Fruit fly (Drosophila melanogaster): ENCODE data around the gene und.

DNA sequence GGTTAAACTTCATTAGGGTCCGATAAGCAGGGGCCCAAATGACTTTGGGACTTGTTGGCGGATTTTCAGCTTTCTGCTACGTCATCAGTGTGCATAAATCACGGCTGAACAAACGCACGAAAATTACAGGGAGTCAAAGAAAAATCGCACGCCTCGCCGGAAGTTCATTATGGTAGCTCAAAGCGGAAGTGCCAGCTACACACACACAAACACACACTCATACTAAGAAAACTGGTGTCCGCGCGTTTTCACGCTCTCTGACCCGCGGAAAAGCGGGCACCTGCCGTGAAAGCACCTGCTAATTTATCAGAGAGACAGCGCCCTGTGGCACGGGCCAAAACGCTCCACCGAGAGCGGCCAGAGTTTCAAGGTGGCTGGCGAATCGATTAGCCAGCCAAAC lies 25.8 kb upstream of the und start:
- no peak for TF ChIP-seq Blimp-1 (GFP tag; optimal IDR thresholded peaks at IDR 0.05)
- TF ChIP-seq CG1621 (tag; optimal IDR thresholded peaks at IDR 0.05), result no peak
- no peak for TF ChIP-seq CG8119 (GFP tag; IDR thresholded peaks at IDR 0.05)
- TF ChIP-seq CG6276 (GFP tag; optimal IDR thresholded peaks at IDR 0.05), result no peak
- TF ChIP-seq topi (GFP tag; optimal IDR thresholded peaks at IDR 0.05), result no peak
- no peak for TF ChIP-seq Sox102F (GFP tag; optimal IDR thresholded peaks at IDR 0.05)
- TF ChIP-seq CG4318 (GFP tag; optimal IDR thresholded peaks at IDR 0.05), result no peak
- TF ChIP-seq Gug (GFP tag; IDR thresholded peaks at IDR 0.05), result no peak
- TF ChIP-seq cyc (GFP tag; optimal IDR thresholded peaks at IDR 0.05), result no peak
- no peak for TF ChIP-seq CG11762 (GFP tag; optimal IDR thresholded peaks at IDR 0.05; ENCODE audit: insufficient read depth)

Measured in whole organism, prepupa.